Worm (Caenorhabditis elegans): ENCODE data around the gene Y38F2AL.12.
"Not testable (repeated sequence)": the region's sequence is repeated elsewhere in the genome, so short reads cannot be mapped to it uniquely, and the experiment has no call there.

The Y38F2AL.12 gene

ce11 chrIV:2316273-2316672, at the start of gene Y38F2AL.12:
Gene Y38F2AL.12 (plus strand): TSS chrIV:2316573.
- TF ChIP-seq unc-62 (GFP tag; optimal IDR thresholded peaks at IDR 0.05), result no peak

- TF ChIP-seq unc-62 (GFP tag; optimal IDR thresholded peaks at IDR 0.05), result not testable (repeated sequence)
These were observed 40.8 kb upstream of the Y38F2AL.12 start, which contains the start of gene M70.5 for ce11 chrIV:2275545-2275944. Gene M70.5 (minus strand): TSS chrIV:2275622.

- no peak for TF ChIP-seq unc-62 (GFP tag; optimal IDR thresholded peaks at IDR 0.05)
These were observed 34.9 kb upstream of the Y38F2AL.12 start for ce11 chrIV:2281353-2281976.

ce11 chrIV:2284462-2285047, 31.8 kb upstream of the Y38F2AL.12 start:
- no peak for TF ChIP-seq unc-62 (GFP tag; optimal IDR thresholded peaks at IDR 0.05)

ce11 chrIV:2292119-2292518, 24.3 kb upstream of the Y38F2AL.12 start:
- no peak for TF ChIP-seq unc-62 (GFP tag; optimal IDR thresholded peaks at IDR 0.05)

ce11 chrIV:2296639-2297038, 19.7 kb upstream of the Y38F2AL.12 start:
- TF ChIP-seq unc-62 (GFP tag; optimal IDR thresholded peaks at IDR 0.05), result no peak

- TF ChIP-seq unc-62 (GFP tag; optimal IDR thresholded peaks at IDR 0.05), result no peak
These were observed 18.0 kb upstream of the Y38F2AL.12 start for ce11 chrIV:2298388-2298787.

- no peak for TF ChIP-seq unc-62 (GFP tag; optimal IDR thresholded peaks at IDR 0.05)
These were observed 16.2 kb upstream of the Y38F2AL.12 start, which contains the start of gene lin-1 for ce11 chrIV:2300186-2300585. Gene lin-1 (minus strand): TSS chrIV:2300286.

ce11 chrIV:2306447-2306846, 9.9 kb upstream of the Y38F2AL.12 start, which contains the start of gene mksr-2:
Gene mksr-2 (minus strand): TSS chrIV:2306547.
- no peak for TF ChIP-seq unc-62 (GFP tag; optimal IDR thresholded peaks at IDR 0.05)

ce11 chrIV:2307374-2307773, 9.0 kb upstream of the Y38F2AL.12 start:
- no peak for TF ChIP-seq unc-62 (GFP tag; optimal IDR thresholded peaks at IDR 0.05)

ce11 chrIV:2308203-2308602, 8.2 kb upstream of the Y38F2AL.12 start:
- no peak for TF ChIP-seq unc-62 (GFP tag; optimal IDR thresholded peaks at IDR 0.05)

- TF ChIP-seq unc-62 (GFP tag; optimal IDR thresholded peaks at IDR 0.05), result no peak
These were observed 4.8 kb upstream of the Y38F2AL.12 start for ce11 chrIV:2311554-2311953.

ce11 chrIV:2313721-2314683, 2.4 kb upstream of the Y38F2AL.12 start, which contains the start of gene vha-11:
Gene vha-11 (minus strand): TSS chrIV:2314567.
- no peak for TF ChIP-seq unc-62 (GFP tag; optimal IDR thresholded peaks at IDR 0.05)

ce11 chrIV:2314862-2315261, 1.5 kb upstream of the Y38F2AL.12 start:
- TF ChIP-seq unc-62 (GFP tag; optimal IDR thresholded peaks at IDR 0.05), result no peak

- TF ChIP-seq unc-62 (GFP tag; optimal IDR thresholded peaks at IDR 0.05), result no peak
These were observed 803 bp upstream of the Y38F2AL.12 start, which contains the start of gene vha-3 for ce11 chrIV:2315545-2315995. Gene vha-3 (minus strand): TSS chrIV:2315945.

- TF ChIP-seq unc-62 (GFP tag; optimal IDR thresholded peaks at IDR 0.05), result no peak
These were observed 423 bp downstream of the Y38F2AL.12 start for ce11 chrIV:2316796-2317195.

All from whole organism, dauer.